Worm (Caenorhabditis elegans) whole organism, L1 larva: ENCODE results near the gene srd-50.

Source experiments
- C04F5.9 ChIP-seq: sonication (generic microtip); optimal IDR thresholded peaks from 2 replicates; lab custom pipeline; 2016; ENCODE audit warnings: missing genetic modification characterization, missing compliant biosample characterization
- F16B12.6 ChIP-seq: fragments of 150-350 bp; optimal IDR thresholded peaks from 2 replicates; lab custom pipeline; 2014; ENCODE audit warnings: missing biosample characterization, missing genetic modification characterization
- Y116A8C.19 ChIP-seq: sonication (generic microtip); optimal IDR thresholded peaks from 2 replicates; lab custom pipeline; 2016; ENCODE audit warnings: missing compliant biosample characterization, missing genetic modification characterization, borderline replicate concordance
- alr-1 ChIP-seq: fragments of 200-800 bp; sonication (Bioruptor generic); optimal IDR thresholded peaks from 2 replicates; lab custom pipeline; 2018; ENCODE audit warnings: borderline replicate concordance, mild to moderate bottlenecking, missing genetic modification characterization, missing compliant biosample characterization
- ama-1 ChIP-seq: fragments of 150-350 bp; optimal IDR thresholded peaks from 2 replicates; lab custom pipeline; 2014
- ceh-8 ChIP-seq: fragments of 200-800 bp; sonication (Bioruptor generic); optimal IDR thresholded peaks from 2 replicates; lab custom pipeline; 2018; ENCODE audit warnings: mild to moderate bottlenecking, missing genetic modification characterization, moderate library complexity, missing compliant biosample characterization
- ceh-88 ChIP-seq: fragments of 200-800 bp; sonication (Bioruptor generic); IDR thresholded peaks from 2 replicates; pipeline ENCODE4 v1.3.6; 2022; ENCODE audit warnings: missing genetic modification characterization, missing compliant biosample characterization
- ceh-90 ChIP-seq: sonication (generic microtip); optimal IDR thresholded peaks from 2 replicates; lab custom pipeline; 2016; ENCODE audit warnings: missing genetic modification characterization, missing compliant biosample characterization
- ces-1 ChIP-seq: fragments of 150-350 bp; optimal IDR thresholded peaks from 2 replicates; lab custom pipeline; 2014; ENCODE audit warnings: missing biosample characterization, missing genetic modification reagents, missing genetic modification characterization
- dpl-1 ChIP-seq, 3 experiments: fragments of 150-350 bp in 2 of 3; sonication (generic microtip) in 1 of 3; optimal IDR thresholded peaks; 2 replicates each; lab custom pipeline; 2014 to 2017; ENCODE audit warnings: missing biosample characterization in 3 of 3, missing genetic modification characterization in 3 of 3, missing genetic modification reagents in 3 of 3
- dsc-1 ChIP-seq: sonication (generic microtip); optimal IDR thresholded peaks from 2 replicates; lab custom pipeline; 2016; ENCODE audit warnings: mild to moderate bottlenecking, missing genetic modification characterization, missing compliant biosample characterization
- egl-13 ChIP-seq: sonication (generic microtip); optimal IDR thresholded peaks from 2 replicates; lab custom pipeline; 2016; ENCODE audit warnings: missing genotype, missing genetic modification reagents, missing genetic modification characterization, missing compliant biosample characterization
- egl-27 ChIP-seq, 2 experiments: fragments of 150-350 bp in 1 of 2; sonication (generic microtip); optimal IDR thresholded peaks; 3 replicates each; lab custom pipeline; 2017 to 2018; ENCODE audit warnings: missing biosample characterization in 2 of 2, missing genetic modification characterization in 2 of 2, missing genetic modification reagents in 2 of 2
- fkh-10 ChIP-seq: sonication (generic microtip); optimal IDR thresholded peaks from 2 replicates; lab custom pipeline; 2017; ENCODE audit warnings: missing biosample characterization, missing genetic modification reagents, missing genetic modification characterization
- fkh-8 ChIP-seq: sonication (generic microtip); optimal IDR thresholded peaks from 2 replicates; lab custom pipeline; 2016; ENCODE audit warnings: mild to moderate bottlenecking, missing genetic modification characterization, missing compliant biosample characterization
- fos-1 ChIP-seq: fragments of 150-350 bp; optimal IDR thresholded peaks from 2 replicates; lab custom pipeline; 2014; ENCODE audit warnings: missing biosample characterization, missing genetic modification characterization
- hlh-17 ChIP-seq: fragments of 200-800 bp; sonication (Bioruptor generic); optimal IDR thresholded peaks from 2 replicates; lab custom pipeline; 2018; ENCODE audit warnings: missing genetic modification characterization, mild to moderate bottlenecking, missing compliant biosample characterization, moderate library complexity, borderline replicate concordance
- hlh-4 ChIP-seq: sonication (generic microtip); optimal IDR thresholded peaks from 2 replicates; lab custom pipeline; 2016; ENCODE audit warnings: mild to moderate bottlenecking, missing genetic modification characterization, missing compliant biosample characterization
- irx-1 ChIP-seq: sonication (generic microtip); optimal IDR thresholded peaks from 2 replicates; lab custom pipeline; 2016; ENCODE audit warnings: missing genetic modification characterization, missing compliant biosample characterization
- lin-14 ChIP-seq: fragments of 200-800 bp; sonication (Bioruptor generic); optimal IDR thresholded peaks from 2 replicates; lab custom pipeline; 2018; ENCODE audit warnings: mild to moderate bottlenecking, missing genetic modification characterization, moderate library complexity, missing compliant biosample characterization
- lin-15B ChIP-seq: fragments of 150-350 bp; sonication (generic microtip); optimal IDR thresholded peaks from 3 replicates; lab custom pipeline; 2014; ENCODE audit warnings: missing biosample characterization, missing genetic modification characterization
- lin-35 ChIP-seq, 2 experiments: fragments of 150-350 bp; optimal IDR thresholded peaks; 2 replicates each; lab custom pipeline; 2014; ENCODE audit warnings: missing biosample characterization in 2 of 2, missing genetic modification characterization in 2 of 2, missing genetic modification reagents in 2 of 2
- mdl-1 ChIP-seq, 2 experiments: fragments of 150-350 bp; optimal IDR thresholded peaks; 2 replicates each; lab custom pipeline; 2014 to 2017; ENCODE audit warnings: missing biosample characterization in 2 of 2, missing genetic modification characterization in 2 of 2, inconsistent platforms in 1 of 2
- nhr-47 ChIP-seq: sonication (generic microtip); optimal IDR thresholded peaks from 2 replicates; lab custom pipeline; 2016; ENCODE audit warnings: mild to moderate bottlenecking, missing genetic modification characterization, moderate library complexity, missing compliant biosample characterization
- nhr-77 ChIP-seq: fragments of 150-350 bp; optimal IDR thresholded peaks from 2 replicates; lab custom pipeline; 2014; ENCODE audit warnings: missing biosample characterization, missing genetic modification characterization
- nhr-85 ChIP-seq: sonication (generic microtip); peaks from one replicate; lab custom pipeline; 2016; ENCODE audit warnings: missing genetic modification characterization, inconsistent platforms, missing compliant biosample characterization
- pag-3 ChIP-seq: sonication (generic microtip); optimal IDR thresholded peaks from 2 replicates; lab custom pipeline; 2017; ENCODE audit warnings: missing genetic modification characterization, mild to moderate bottlenecking, missing compliant biosample characterization, antibody characterized with exemption, borderline replicate concordance; ENCODE audit not compliant: insufficient read depth
- pqm-1 ChIP-seq: sonication (generic microtip); optimal IDR thresholded peaks from 3 replicates; lab custom pipeline; 2017; ENCODE audit warnings: missing biosample characterization, missing genetic modification characterization
- snu-23 ChIP-seq: sonication (generic microtip); optimal IDR thresholded peaks from 2 replicates; lab custom pipeline; 2016; ENCODE audit warnings: missing genetic modification characterization, missing compliant biosample characterization
- sptf-1 ChIP-seq: fragments of 150-350 bp; optimal IDR thresholded peaks from 2 replicates; lab custom pipeline; 2014; ENCODE audit warnings: missing biosample characterization, missing genetic modification characterization
- swsn-7 ChIP-seq: sonication (generic microtip); optimal IDR thresholded peaks from 2 replicates; lab custom pipeline; 2016; ENCODE audit warnings: missing genetic modification characterization, missing compliant biosample characterization
- tbx-2 ChIP-seq: sonication (generic microtip); optimal IDR thresholded peaks from 2 replicates; lab custom pipeline; 2016; ENCODE audit warnings: missing genetic modification characterization, missing compliant biosample characterization
- unc-62 ChIP-seq: fragments of 150-350 bp; optimal IDR thresholded peaks from 2 replicates; lab custom pipeline; 2014; ENCODE audit warnings: missing biosample characterization, missing genetic modification reagents, missing genetic modification characterization
- unc-98 ChIP-seq: fragments of 200-800 bp; sonication (Bioruptor generic); IDR thresholded peaks from 2 replicates; pipeline ENCODE4 v1.3.6; 2022; ENCODE audit warnings: missing genetic modification characterization, missing compliant biosample characterization
- xbp-1 ChIP-seq: sonication (generic microtip); optimal IDR thresholded peaks from 2 replicates; lab custom pipeline; 2016; ENCODE audit warnings: missing genetic modification characterization, missing compliant biosample characterization
- zag-1 ChIP-seq: fragments of 150-350 bp; optimal IDR thresholded peaks from 2 replicates; lab custom pipeline; 2014; ENCODE audit warnings: missing biosample characterization, missing genetic modification characterization

Gene srd-50

DNA sequence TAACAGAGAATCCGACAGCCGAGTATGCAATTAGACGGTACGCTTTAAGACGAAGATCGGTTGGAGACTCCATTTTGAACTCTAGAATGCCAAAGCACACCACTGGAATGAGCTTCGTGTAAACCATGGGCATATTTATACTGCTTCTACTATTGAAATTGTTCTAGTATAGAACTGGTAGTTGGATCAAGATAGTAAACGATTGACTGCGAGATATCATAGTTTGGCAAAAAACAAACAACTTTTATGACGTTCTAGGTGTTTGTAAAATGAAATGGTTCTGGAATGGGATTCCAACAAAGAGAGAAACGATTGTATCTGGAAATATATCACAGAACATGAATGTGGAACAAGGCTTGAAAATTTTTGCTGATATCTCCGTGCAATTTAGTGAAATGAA is 29.4 kb upstream of the srd-50 start, which contains the start of gene col-185:
Gene col-185, minus strand, starts transcription at position 101 of the 400 bp plus-strand sequence.
- no peak for TF ChIP-seq ceh-90 (tag; lab: Kevin White, UChicago)
- TF ChIP-seq hlh-4, result no peak
- no peak for TF ChIP-seq ceh-88 (GFP tag; lab: Robert Waterston, UW)
- no peak for TF ChIP-seq Y116A8C.19 (tag; lab: Kevin White, UChicago)
- no peak for TF ChIP-seq nhr-47
- no peak for TF ChIP-seq egl-27 (tag; optimal IDR thresholded peaks at IDR 0.05; lab: Kevin White, UChicago)
- no peak for TF ChIP-seq ces-1 (GFP tag; lab: Kevin White, UChicago)
- no peak for TF ChIP-seq nhr-77 (tag; lab: Kevin White, UChicago)
- TF ChIP-seq sptf-1, result no peak
- no peak for TF ChIP-seq mdl-1 (tag; optimal IDR thresholded peaks at IDR 0.05; lab: Kevin White, UChicago)
- no peak for TF ChIP-seq hlh-17 (GFP tag; lab: Kevin White, UChicago)
- TF ChIP-seq pag-3, result no peak
- TF ChIP-seq unc-62, result no peak
- TF ChIP-seq tbx-2 (tag; lab: Kevin White, UChicago), result no peak

DNA sequence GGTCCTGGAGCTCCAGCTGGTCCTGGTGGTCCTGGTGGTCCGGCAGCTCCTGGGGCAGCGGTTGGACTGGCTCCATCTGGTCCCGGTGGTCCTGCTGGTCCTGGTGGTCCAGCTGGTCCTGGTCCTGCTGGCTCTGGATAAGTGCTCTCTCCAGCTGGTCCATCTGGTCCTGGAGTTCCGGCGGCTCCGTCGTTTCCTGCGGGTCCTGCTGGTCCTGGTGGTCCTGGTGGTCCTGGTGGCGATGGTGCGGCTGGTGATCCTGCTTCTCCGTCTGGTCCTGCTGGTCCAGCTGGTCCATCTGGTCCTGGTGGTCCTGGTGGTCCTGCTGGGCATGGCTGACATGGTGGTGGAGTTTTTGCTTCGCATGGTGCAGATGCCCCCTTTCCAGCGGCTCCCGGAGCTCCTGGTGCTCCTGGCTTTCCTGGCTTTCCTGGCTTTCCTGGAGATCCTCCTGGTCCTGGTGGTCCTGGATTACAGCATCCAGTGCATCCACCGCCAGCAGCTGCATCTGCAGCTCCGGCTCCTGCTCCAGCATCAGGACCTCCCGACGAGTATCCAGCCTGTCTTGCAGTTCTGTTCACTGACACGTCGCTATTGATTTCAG is 28.7 kb upstream of the srd-50 start:
- TF ChIP-seq alr-1 (tag; lab: Kevin White, UChicago) (no peak), dsc-1 (tag; lab: Kevin White, UChicago) (no peak), egl-13 (no peak), F16B12.6 (tag; lab: Kevin White, UChicago) (no peak), ceh-88 (GFP tag; lab: Robert Waterston, UW) (no peak)

ce11 chrX:13507233-13507632 is 25.6 kb upstream of the srd-50 start, which contains the start of gene H06A10.1:
TSS of gene H06A10.1 (plus strand) at chrX:13507533.
- TF ChIP-seq lin-35 (GFP tag; optimal IDR thresholded peaks at IDR 0.05; lab: Kevin White, UChicago) (no peak), ama-1 (lab: Kevin White, UChicago) (no peak), ces-1 (GFP tag; lab: Kevin White, UChicago) (no peak), dsc-1 (tag; lab: Kevin White, UChicago) (no peak), pag-3 (no peak), lin-14 (no peak), zag-1 (tag; lab: Kevin White, UChicago) (no peak), lin-15B (no peak), fkh-10 (no peak), dpl-1 (GFP tag; optimal IDR thresholded peaks at IDR 0.05; lab: Kevin White, UChicago) (no peak), Y116A8C.19 (tag; lab: Kevin White, UChicago) (no peak), nhr-47 (no peak), fos-1 (tag; lab: Kevin White, UChicago) (no peak), irx-1 (no peak), pqm-1 (tag; lab: Kevin White, UChicago) (no peak)

- no peak for TF ChIP-seq xbp-1 (tag; lab: Kevin White, UChicago)
- no peak for TF ChIP-seq ceh-88 (GFP tag; lab: Robert Waterston, UW)
- no peak for TF ChIP-seq F16B12.6 (tag; lab: Kevin White, UChicago)
- TF ChIP-seq snu-23 (GFP tag; lab: Kevin White, UChicago), result no peak
- TF ChIP-seq C04F5.9 (tag; lab: Kevin White, UChicago), result no peak
- no peak for TF ChIP-seq swsn-7 (tag; lab: Kevin White, UChicago)
- TF ChIP-seq unc-98 (GFP tag; lab: Robert Waterston, UW), result no peak
- TF ChIP-seq unc-62, result no peak
- no peak for TF ChIP-seq ces-1 (GFP tag; lab: Kevin White, UChicago)
- no peak for TF ChIP-seq ama-1 (lab: Kevin White, UChicago)
- TF ChIP-seq nhr-85, result no peak
- TF ChIP-seq fkh-8, result no peak
- no peak for TF ChIP-seq ceh-8
Observed at ce11 chrX:13506493-13506892, 24.9 kb upstream of the srd-50 start.
